Worm (Caenorhabditis elegans) whole organism, midembryonic: ENCODE measurements around the gene grd-8.

Experiments
- T22C8.4 ChIP-seq: fragments of 200-800 bp; sonication (Bioruptor generic); IDR thresholded peaks from 2 replicates; pipeline ENCODE4 v1.3.6; 2022; ENCODE audit warnings: missing genetic modification characterization, missing compliant biosample characterization
- cog-1 ChIP-seq: sonication (generic microtip); optimal IDR thresholded peaks from 2 replicates; lab custom pipeline; 2016; ENCODE audit warnings: missing genetic modification characterization, missing compliant biosample characterization
- flt-1 ChIP-seq: fragments of 200-800 bp; sonication (Bioruptor generic); IDR thresholded peaks from 2 replicates; pipeline ENCODE4 v1.3.6; 2022; ENCODE audit warnings: missing genetic modification characterization, missing compliant biosample characterization
- klf-2 ChIP-seq: fragments of 200-800 bp; sonication (Bioruptor generic); conservative IDR thresholded peaks from 2 replicates; pipeline ENCODE4 v1.3.6; 2022; ENCODE audit warnings: missing genetic modification reagents, missing genetic modification characterization, missing compliant biosample characterization
- med-1 ChIP-seq: sonication (generic microtip); optimal IDR thresholded peaks from 2 replicates; lab custom pipeline; 2017; ENCODE audit warnings: missing genetic modification characterization, mild to moderate bottlenecking, missing compliant biosample characterization, antibody characterized with exemption, missing genetic modification reagents; ENCODE audit not compliant: insufficient read depth
- ref-1 ChIP-seq: fragments of 200-800 bp; sonication (Bioruptor generic); conservative IDR thresholded peaks from 2 replicates; pipeline ENCODE4 v1.3.6; 2022; ENCODE audit warnings: missing genetic modification reagents, missing genetic modification characterization, missing compliant biosample characterization
- tab-1 ChIP-seq: fragments of 200-800 bp; sonication (Bioruptor generic); IDR thresholded peaks from 2 replicates; pipeline ENCODE4 v1.3.6; 2022; ENCODE audit warnings: missing genetic modification characterization, missing compliant biosample characterization
- ztf-23 ChIP-seq: fragments of 200-800 bp; sonication (Bioruptor generic); IDR thresholded peaks from 2 replicates; pipeline ENCODE4 v1.3.6; 2022; ENCODE audit warnings: missing genetic modification reagents, missing genetic modification characterization, missing compliant biosample characterization
- ztf-29 ChIP-seq: fragments of 200-800 bp; sonication (Bioruptor generic); IDR thresholded peaks from 2 replicates; pipeline ENCODE4 v1.3.6; 2022; ENCODE audit warnings: missing genetic modification reagents, missing genetic modification characterization, missing compliant biosample characterization

Gene grd-8

ce11 chrV:7842228-7842627, at the start of gene grd-8:
Gene grd-8 (plus strand): TSS chrV:7842528.
- no peak for TF ChIP-seq T22C8.4 (GFP tag; lab: Robert Waterston, UW)
- TF ChIP-seq tab-1 (GFP tag; lab: Robert Waterston, UW): no peak
- no peak for TF ChIP-seq cog-1
- TF ChIP-seq med-1: no peak
- TF ChIP-seq flt-1 (GFP tag; lab: Robert Waterston, UW): no peak
- no peak for TF ChIP-seq ztf-29
- no peak for TF ChIP-seq klf-2 (GFP tag; lab: Robert Waterston, UW)
- TF ChIP-seq ztf-23 (GFP tag; lab: Robert Waterston, UW): no peak
- TF ChIP-seq ref-1: no peak

ce11 chrV:7793067-7793466, 49.3 kb upstream of the grd-8 start, which contains the start of gene flp-21:
Gene flp-21 (plus strand): TSS chrV:7793367.
- TF ChIP-seq tab-1 (GFP tag; lab: Robert Waterston, UW) (no peak), cog-1 (no peak), klf-2 (GFP tag; lab: Robert Waterston, UW) (no peak), med-1 (no peak), ztf-23 (GFP tag; lab: Robert Waterston, UW) (no peak), T22C8.4 (GFP tag; lab: Robert Waterston, UW) (no peak), ztf-29 (no peak)

DNA sequence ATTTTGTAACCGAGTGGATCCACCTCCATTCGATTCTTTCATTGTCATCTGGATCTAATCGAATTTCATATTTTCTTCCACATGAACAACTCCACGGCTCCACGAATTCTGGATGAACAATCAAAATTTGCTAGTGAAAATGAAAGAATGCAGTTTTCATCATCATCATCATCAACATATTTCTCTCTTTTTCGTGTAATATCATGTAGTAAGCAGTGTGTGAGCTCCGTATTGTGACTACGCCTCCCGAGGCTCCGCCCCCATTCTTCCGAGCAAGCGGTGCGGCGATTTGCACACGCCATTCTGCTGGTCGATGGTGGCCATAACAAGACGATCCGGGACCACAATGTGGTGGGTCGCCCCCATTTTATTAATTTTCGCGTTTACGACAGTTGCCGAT, 44.2 kb upstream of the grd-8 start, which contains the start of gene ZK742.7:
ZK742.7 (plus strand) TSS at position 301 of the 400 bp plus-strand sequence.
- TF ChIP-seq ztf-29: no peak
- TF ChIP-seq cog-1: no peak
- no peak for TF ChIP-seq ref-1
- no peak for TF ChIP-seq ztf-23 (GFP tag; lab: Robert Waterston, UW)
- no peak for TF ChIP-seq flt-1 (GFP tag; lab: Robert Waterston, UW)
- TF ChIP-seq med-1: no peak
- no peak for TF ChIP-seq klf-2 (GFP tag; lab: Robert Waterston, UW)

ce11 chrV:7803563-7803962, 38.8 kb upstream of the grd-8 start:
- TF ChIP-seq ref-1 (no peak), flt-1 (GFP tag; lab: Robert Waterston, UW) (no peak), tab-1 (GFP tag; lab: Robert Waterston, UW) (no peak), cog-1 (no peak), klf-2 (GFP tag; lab: Robert Waterston, UW) (no peak), T22C8.4 (GFP tag; lab: Robert Waterston, UW) (no peak), med-1 (no peak)

- no peak for TF ChIP-seq ztf-23 (GFP tag; lab: Robert Waterston, UW)
- TF ChIP-seq klf-2 (GFP tag; lab: Robert Waterston, UW): no peak
- TF ChIP-seq ref-1: no peak
- TF ChIP-seq T22C8.4 (GFP tag; lab: Robert Waterston, UW): 0 out of 2 replicates have a peak, but pooled peaks have one; percentile 33
These were observed 38.1 kb upstream of the grd-8 start, which contains the start of gene uvs-1 for ce11 chrV:7804064-7804800. Gene uvs-1 (minus strand): TSS chrV:7804208.

ce11 chrV:7804801-7805163, 37.5 kb upstream of the grd-8 start, which contains the start of gene xpo-1:
Gene xpo-1 (plus strand): TSS chrV:7805064.
- 0 out of 2 replicates have a peak, but pooled peaks have one; percentile 23 for TF ChIP-seq flt-1 (GFP tag; lab: Robert Waterston, UW)
- TF ChIP-seq klf-2 (GFP tag; lab: Robert Waterston, UW): no peak

DNA sequence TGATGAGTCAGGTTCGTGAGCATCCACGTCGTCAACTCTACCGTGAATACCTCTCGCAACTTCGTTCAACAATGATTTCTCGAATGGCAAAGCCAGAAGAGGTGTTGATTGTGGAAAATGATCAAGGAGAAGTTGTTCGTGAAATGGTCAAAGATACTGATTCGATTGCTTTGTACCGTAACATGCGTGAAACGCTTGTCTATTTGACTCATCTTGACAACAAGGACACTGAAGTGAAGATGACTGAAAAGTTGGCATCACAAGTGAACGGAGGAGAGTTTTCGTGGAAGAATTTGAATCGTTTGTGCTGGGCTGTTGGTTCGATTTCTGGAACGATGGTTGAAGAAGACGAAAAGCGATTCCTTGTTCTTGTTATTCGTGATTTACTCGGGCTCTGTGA, 35.7 kb upstream of the grd-8 start:
- TF ChIP-seq cog-1 (no peak), ref-1 (no peak), klf-2 (GFP tag; lab: Robert Waterston, UW) (no peak), T22C8.4 (GFP tag; lab: Robert Waterston, UW) (no peak), ztf-29 (no peak), tab-1 (GFP tag; lab: Robert Waterston, UW) (no peak), flt-1 (GFP tag; lab: Robert Waterston, UW) (no peak), ztf-23 (GFP tag; lab: Robert Waterston, UW) (no peak), med-1 (no peak)

ce11 chrV:7808444-7808843, 33.9 kb upstream of the grd-8 start:
- TF ChIP-seq ztf-23 (GFP tag; lab: Robert Waterston, UW) (no peak), tab-1 (GFP tag; lab: Robert Waterston, UW) (no peak), klf-2 (GFP tag; lab: Robert Waterston, UW) (no peak), cog-1 (no peak), med-1 (no peak), flt-1 (GFP tag; lab: Robert Waterston, UW) (no peak), T22C8.4 (GFP tag; lab: Robert Waterston, UW) (no peak), ztf-29 (no peak), ref-1 (no peak)

- TF ChIP-seq cog-1 (no peak), ztf-29 (no peak), med-1 (no peak), ref-1 (no peak), ztf-23 (GFP tag; lab: Robert Waterston, UW) (no peak), flt-1 (GFP tag; lab: Robert Waterston, UW) (no peak), tab-1 (GFP tag; lab: Robert Waterston, UW) (no peak), klf-2 (GFP tag; lab: Robert Waterston, UW) (no peak), T22C8.4 (GFP tag; lab: Robert Waterston, UW) (no peak)
These were observed 32.7 kb upstream of the grd-8 start, which contains the start of gene ZK742.3 for ce11 chrV:7809320-7810256. Gene ZK742.3 (minus strand): TSS chrV:7809912.

ce11 chrV:7810591-7810990, 31.7 kb upstream of the grd-8 start:
- no peak for TF ChIP-seq med-1
- TF ChIP-seq flt-1 (GFP tag; lab: Robert Waterston, UW): no peak
- no peak for TF ChIP-seq cog-1
- TF ChIP-seq ztf-29: no peak
- TF ChIP-seq ref-1: no peak
- no peak for TF ChIP-seq ztf-23 (GFP tag; lab: Robert Waterston, UW)
- no peak for TF ChIP-seq T22C8.4 (GFP tag; lab: Robert Waterston, UW)
